Fruit fly (Drosophila melanogaster): Measurements from ENCODE around the gene IP3K2.

Gene IP3K2

DNA sequence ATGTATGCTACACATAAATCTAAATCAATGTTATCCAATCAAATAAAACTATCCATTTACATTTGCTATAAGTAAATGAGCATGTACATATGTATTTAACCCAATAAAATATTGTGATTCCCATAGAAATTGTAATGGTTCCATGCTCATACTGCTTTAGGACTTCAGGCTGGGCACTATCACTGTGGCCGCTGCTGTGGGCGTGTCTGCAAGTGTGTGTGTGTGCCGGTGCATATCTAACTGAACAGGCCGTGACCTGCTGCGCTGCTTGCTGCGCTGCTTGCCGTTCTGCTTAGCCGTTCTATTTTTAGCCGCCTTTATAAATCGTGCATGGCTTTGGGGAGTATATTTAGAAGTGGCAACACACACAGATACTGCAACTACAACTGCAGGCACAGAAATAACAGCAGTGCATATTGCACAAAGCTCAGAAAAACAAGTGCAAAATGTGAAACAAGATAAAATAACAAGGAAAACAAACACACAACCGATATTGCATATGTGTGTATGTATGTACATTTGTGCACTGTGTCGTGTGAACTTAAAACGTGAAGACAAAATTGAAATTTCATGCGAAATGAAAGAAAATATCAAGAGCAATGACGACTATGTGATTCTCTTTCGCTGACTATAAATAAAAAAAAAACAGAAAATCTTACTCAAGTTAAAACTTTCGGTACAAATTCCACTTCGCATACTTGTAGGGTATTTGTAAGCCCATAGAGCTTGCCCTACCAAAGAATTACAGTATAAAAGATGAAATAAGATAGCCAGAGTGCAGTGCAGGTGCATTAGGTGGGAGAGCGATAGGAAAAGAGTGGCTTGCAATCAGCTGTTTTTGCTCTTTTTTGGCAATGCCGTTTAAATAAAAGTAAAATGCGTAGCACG lies 25.6 kb upstream of the IP3K2 start (continued):
- TF ChIP-seq CG6791 (GFP tag; IDR thresholded peaks at IDR 0.05; ENCODE audit: partially characterized antibody): 0 out of 3 replicates have a peak, but pooled peaks have one; percentile 30
- TF ChIP-seq dimm (GFP tag; IDR thresholded peaks at IDR 0.05): no peak
- peak; percentile 21 for TF ChIP-seq ems (GFP tag; optimal IDR thresholded peaks at IDR 0.05)
- TF ChIP-seq CG8359 (GFP tag; optimal IDR thresholded peaks at IDR 0.05; ENCODE audit: borderline replicate concordance): no peak
- TF ChIP-seq Usf (GFP tag; optimal IDR thresholded peaks at IDR 0.05): no peak
- no peak for TF ChIP-seq mld (GFP tag; IDR thresholded peaks at IDR 0.05; ENCODE audit: partially characterized antibody)
- TF ChIP-seq sug (tag; optimal IDR thresholded peaks at IDR 0.05): no peak
- no peak for TF ChIP-seq CG8765 (GFP tag; IDR thresholded peaks at IDR 0.05)
- no peak for TF ChIP-seq H2.0 (GFP tag; IDR thresholded peaks at IDR 0.05)
- TF ChIP-seq fu2 (GFP tag; optimal IDR thresholded peaks at IDR 0.05): no peak
- peak; percentile 34 for TF ChIP-seq Chrac-16 (GFP tag; optimal IDR thresholded peaks at IDR 0.05)
- TF ChIP-seq unpg (GFP tag; optimal IDR thresholded peaks at IDR 0.05): peak; percentile 8
- 0 out of 2 replicates have a peak, but pooled peaks have one; percentile 11 for TF ChIP-seq NFAT (GFP tag; IDR thresholded peaks at IDR 0.05)
- no peak for TF ChIP-seq Camta (GFP tag; optimal IDR thresholded peaks at IDR 0.05)
- peak; percentile 42 for TF ChIP-seq sens (GFP tag)
- no peak for TF ChIP-seq crol (GFP tag; IDR thresholded peaks at IDR 0.05)
- peak; percentile 30; the same call in 1 of the 2 replicates for TF ChIP-seq CG14441 (GFP tag; IDR thresholded peaks at IDR 0.05)
- peak; percentile 81 for TF ChIP-seq CG10274 (GFP tag; optimal IDR thresholded peaks at IDR 0.05)
- TF ChIP-seq YL-1 (GFP tag; optimal IDR thresholded peaks at IDR 0.05): no peak
- peak; percentile 36; the same call in 1 of the 3 replicates for TF ChIP-seq ci (GFP tag; IDR thresholded peaks at IDR 0.05)
- peak; percentile 96 for TF ChIP-seq CG11696 (GFP tag; IDR thresholded peaks at IDR 0.05)
- TF ChIP-seq Taf1 (GFP tag; IDR thresholded peaks at IDR 0.05): no peak
- TF ChIP-seq CG4424 (GFP tag; optimal IDR thresholded peaks at IDR 0.05): peak; percentile 4
- TF ChIP-seq CG9817 (tag; optimal IDR thresholded peaks at IDR 0.05): peak; percentile 0
- peak; percentile 32 for TF ChIP-seq phol (tag; optimal IDR thresholded peaks at IDR 0.05)
- TF ChIP-seq CG3065 (GFP tag; optimal IDR thresholded peaks at IDR 0.05): peak; percentile 49
- no peak for TF ChIP-seq jumu (GFP tag; optimal IDR thresholded peaks at IDR 0.05)
- TF ChIP-seq CG32532 (GFP tag; IDR thresholded peaks at IDR 0.05): peak; percentile 32; the same call in 1 of the 2 replicates
- TF ChIP-seq CG4404 (GFP tag; IDR thresholded peaks at IDR 0.05): no peak
- TF ChIP-seq CG7839 (tag; optimal IDR thresholded peaks at IDR 0.05): peak; percentile 5
- TF ChIP-seq CG17359 (tag; optimal IDR thresholded peaks at IDR 0.05): peak; percentile 31
- peak in 1 of 2 experiments; percentile 30 for TF ChIP-seq bsh (GFP tag; optimal IDR thresholded peaks at IDR 0.05)
- TF ChIP-seq CG30403 (GFP tag; optimal IDR thresholded peaks at IDR 0.05): no peak
- TF ChIP-seq CTCF (GFP tag; optimal IDR thresholded peaks at IDR 0.05): no peak
- TF ChIP-seq CG34422 (GFP tag; IDR thresholded peaks at IDR 0.05): 0 out of 3 replicates have a peak, but pooled peaks have one; percentile 25
- peak; percentile 24 for TF ChIP-seq CG13624 (GFP tag; optimal IDR thresholded peaks at IDR 0.05)
- 0 out of 2 replicates have a peak, but pooled peaks have one; percentile 33 for TF ChIP-seq CG14014 (GFP tag; IDR thresholded peaks at IDR 0.05)
- TF ChIP-seq CG11504 (tag; optimal IDR thresholded peaks at IDR 0.05): peak; percentile 38
- TF ChIP-seq CG43689 (GFP tag; IDR thresholded peaks at IDR 0.05): no peak
- TF ChIP-seq Ets65A (GFP tag): peak; percentile 14
- TF ChIP-seq stc (GFP tag; IDR thresholded peaks at IDR 0.05): peak; percentile 43; the same call in 1 of the 2 replicates
- peak; percentile 7 for TF ChIP-seq CG10147 (GFP tag; optimal IDR thresholded peaks at IDR 0.05)
- TF ChIP-seq insv (GFP tag; optimal IDR thresholded peaks at IDR 0.05): peak in 1 of 2 experiments; percentile 25
- TF ChIP-seq dysf (GFP tag; IDR thresholded peaks at IDR 0.05): 0 out of 3 replicates have a peak, but pooled peaks have one; percentile 26
- peak in 1 of 2 experiments; percentile 25 for TF ChIP-seq eve (GFP tag; optimal IDR thresholded peaks at IDR 0.05)
- no peak for TF ChIP-seq zen2 (GFP tag; IDR thresholded peaks at IDR 0.05; ENCODE audit: partially characterized antibody)
- TF ChIP-seq fd96Cb (tag; optimal IDR thresholded peaks at IDR 0.05): peak; percentile 0
- TF ChIP-seq CG1647 (GFP tag; optimal IDR thresholded peaks at IDR 0.05): peak; percentile 24
- TF ChIP-seq D19A (tag; optimal IDR thresholded peaks at IDR 0.05): peak; percentile 81

Measured in whole organism, embryonic.